Worm (Caenorhabditis elegans) whole organism, L4 larva: ENCODE results near the gene srxa-2.
A peak's percentile ranks its signal among the peaks of the same experiment; 100 is the strongest.

Experiments used
- D1046.2 ChIP-seq: fragments of 200-800 bp; sonication (Bioruptor generic); IDR thresholded peaks from 2 replicates; pipeline ENCODE4 v1.3.6; 2022; ENCODE audit warnings: missing genetic modification characterization, missing compliant biosample characterization
- R02D3.7 ChIP-seq: fragments of 150-350 bp; sonication (generic microtip); optimal IDR thresholded peaks from 3 replicates; lab custom pipeline; 2014; ENCODE audit warnings: missing biosample characterization, missing genetic modification characterization
- Y105C5A.15 ChIP-seq: fragments of 200-800 bp; sonication (Bioruptor generic); IDR thresholded peaks from 2 replicates; pipeline ENCODE4 v1.3.6; 2022; ENCODE audit warnings: missing genetic modification characterization, missing compliant biosample characterization
- ZK546.5 ChIP-seq, 2 experiments: sonication (generic microtip); optimal IDR thresholded peaks; 2 replicates each; lab custom pipeline; 2017; ENCODE audit warnings: missing biosample characterization in 2 of 2, missing genetic modification characterization in 2 of 2
- aha-1 ChIP-seq: fragments of 150-350 bp; peaks from one replicate; lab custom pipeline; 2014; ENCODE audit warnings: missing biosample characterization, missing genetic modification characterization
- ama-1 ChIP-seq: fragments of 150-350 bp; optimal IDR thresholded peaks from 2 replicates; lab custom pipeline; 2014; ENCODE audit warnings: inconsistent platforms, mixed read lengths
- arid-1 ChIP-seq: fragments of 200-800 bp; sonication (Bioruptor generic); conservative IDR thresholded peaks from 2 replicates; pipeline ENCODE4 v1.3.6; 2022; ENCODE audit warnings: missing genetic modification reagents, missing genetic modification characterization, missing compliant biosample characterization
- ceh-28 ChIP-seq: fragments of 150-350 bp; optimal IDR thresholded peaks from 2 replicates; lab custom pipeline; 2014; ENCODE audit warnings: missing biosample characterization, missing genetic modification reagents, missing genetic modification characterization
- ceh-44 ChIP-seq: fragments of 200-800 bp; sonication (Bioruptor generic); IDR thresholded peaks from 2 replicates; pipeline ENCODE4 v1.3.6; 2022; ENCODE audit warnings: missing genetic modification reagents, missing genetic modification characterization, missing compliant biosample characterization
- daf-16 ChIP-seq, 3 experiments: sonication (generic microtip); optimal IDR thresholded peaks; 2 replicates each; lab custom pipeline; 2016 to 2017; ENCODE audit warnings: missing genetic modification characterization in 3 of 3, missing genetic modification reagents in 3 of 3, mild to moderate bottlenecking in 2 of 3, missing compliant biosample characterization in 2 of 3, missing biosample characterization in 1 of 3, moderate library complexity in 1 of 3
- dmd-6 ChIP-seq: fragments of 200-800 bp; sonication (Bioruptor generic); IDR thresholded peaks from 2 replicates; pipeline ENCODE4 v1.3.6; 2022; ENCODE audit warnings: missing genetic modification reagents, missing genetic modification characterization, missing compliant biosample characterization
- dmd-9 ChIP-seq: fragments of 200-800 bp; sonication (Bioruptor generic); IDR thresholded peaks from 2 replicates; pipeline ENCODE4 v1.3.6; 2022; ENCODE audit warnings: missing genetic modification reagents, missing genetic modification characterization, missing compliant biosample characterization
- dpl-1 ChIP-seq: fragments of 150-350 bp; optimal IDR thresholded peaks from 2 replicates; lab custom pipeline; 2014; ENCODE audit warnings: missing biosample characterization, missing genetic modification reagents, missing genetic modification characterization
- dve-1 ChIP-seq: sonication (generic microtip); optimal IDR thresholded peaks from 2 replicates; lab custom pipeline; 2017; ENCODE audit warnings: antibody characterized with exemption, mild to moderate bottlenecking, missing genetic modification characterization, missing compliant biosample characterization; ENCODE audit not compliant: insufficient read depth
- egl-43 ChIP-seq: fragments of 200-800 bp; sonication (Bioruptor generic); IDR thresholded peaks from 2 replicates; pipeline ENCODE4 v1.3.6; 2022; ENCODE audit warnings: missing genetic modification reagents, missing genetic modification characterization, missing compliant biosample characterization
- hif-1 ChIP-seq, 2 experiments: sonication (generic microtip); optimal IDR thresholded peaks; 2 replicates each; lab custom pipeline; 2016 to 2017; ENCODE audit warnings: missing compliant biosample characterization in 2 of 2, missing genetic modification characterization in 2 of 2, missing genetic modification reagents in 2 of 2, missing genotype in 2 of 2, mild to moderate bottlenecking in 1 of 2
- hlh-30 ChIP-seq: sonication (generic microtip); optimal IDR thresholded peaks from 2 replicates; lab custom pipeline; 2017; ENCODE audit warnings: antibody characterized with exemption, mild to moderate bottlenecking, missing genetic modification characterization, missing compliant biosample characterization; ENCODE audit not compliant: insufficient read depth
- hmg-1.1 ChIP-seq: fragments of 200-800 bp; sonication (Bioruptor generic); IDR thresholded peaks from 2 replicates; pipeline ENCODE4 v1.3.6; 2022; ENCODE audit warnings: missing genetic modification reagents, missing genetic modification characterization, missing compliant biosample characterization
- jun-1 ChIP-seq: fragments of 150-350 bp; optimal IDR thresholded peaks from 2 replicates; lab custom pipeline; 2014; ENCODE audit warnings: missing biosample characterization, missing genetic modification reagents, missing genetic modification characterization
- lin-1 ChIP-seq: fragments of 200-800 bp; sonication (Bioruptor generic); IDR thresholded peaks from 2 replicates; pipeline ENCODE4 v1.3.6; 2022; ENCODE audit warnings: missing genetic modification reagents, missing genetic modification characterization, missing compliant biosample characterization
- lin-29 ChIP-seq: fragments of 200-800 bp; sonication (Bioruptor generic); IDR thresholded peaks from 2 replicates; pipeline ENCODE4 v1.3.6; 2022; ENCODE audit warnings: missing genetic modification reagents, missing genetic modification characterization, missing compliant biosample characterization
- lin-38 ChIP-seq: fragments of 200-800 bp; sonication (Bioruptor generic); IDR thresholded peaks from 2 replicates; pipeline ENCODE4 v1.3.6; 2022; ENCODE audit warnings: missing genetic modification reagents, missing genetic modification characterization, missing compliant biosample characterization
- lsy-2 ChIP-seq, 2 experiments: fragments of 150-350 bp in 1 of 2; sonication (generic microtip) in 1 of 2; optimal IDR thresholded peaks; 2 replicates each; lab custom pipeline; 2014 to 2017; ENCODE audit warnings: missing biosample characterization in 2 of 2, missing genetic modification characterization in 2 of 2
- madf-5 ChIP-seq, 2 experiments: fragments of 200-800 bp; sonication (Bioruptor generic); IDR thresholded peaks; 2 replicates each; pipeline ENCODE4 v1.3.6; 2022; ENCODE audit warnings: missing compliant biosample characterization in 2 of 2, missing genetic modification characterization in 2 of 2
- mes-2 ChIP-seq: sonication (generic microtip); optimal IDR thresholded peaks from 2 replicates; lab custom pipeline; 2016; ENCODE audit warnings: missing genotype, mild to moderate bottlenecking, missing genetic modification characterization, missing compliant biosample characterization; ENCODE audit not compliant: poor library complexity, severe bottlenecking
- nhr-11 ChIP-seq: fragments of 150-350 bp; optimal IDR thresholded peaks from 2 replicates; lab custom pipeline; 2014; ENCODE audit warnings: missing biosample characterization, missing genetic modification characterization
- nhr-237 ChIP-seq: sonication (generic microtip); optimal IDR thresholded peaks from 2 replicates; lab custom pipeline; 2017; ENCODE audit warnings: missing biosample characterization, missing genetic modification characterization
- nhr-28 ChIP-seq: fragments of 150-350 bp; optimal IDR thresholded peaks from 2 replicates; lab custom pipeline; 2014; ENCODE audit warnings: missing biosample characterization, missing genetic modification characterization
- nhr-48 ChIP-seq: sonication (generic microtip); optimal IDR thresholded peaks from 2 replicates; lab custom pipeline; 2016; ENCODE audit warnings: mild to moderate bottlenecking, missing genetic modification characterization, missing compliant biosample characterization
- nhr-77 ChIP-seq: fragments of 150-350 bp; optimal IDR thresholded peaks from 2 replicates; lab custom pipeline; 2014; ENCODE audit warnings: missing biosample characterization, missing genetic modification characterization
- php-3 ChIP-seq: fragments of 200-800 bp; sonication (Bioruptor generic); IDR thresholded peaks from 2 replicates; pipeline ENCODE4 v1.3.6; 2022; ENCODE audit warnings: missing genetic modification reagents, missing genetic modification characterization, missing compliant biosample characterization
- pqm-1 ChIP-seq: sonication (generic microtip); optimal IDR thresholded peaks from 2 replicates; lab custom pipeline; 2017; ENCODE audit warnings: missing biosample characterization, missing genetic modification characterization
- saeg-2 ChIP-seq: fragments of 200-800 bp; sonication (Bioruptor generic); IDR thresholded peaks from 2 replicates; pipeline ENCODE4 v1.3.6; 2022; ENCODE audit warnings: missing genetic modification reagents, missing genetic modification characterization, missing compliant biosample characterization
- sdz-12 ChIP-seq: fragments of 200-800 bp; sonication (Bioruptor generic); optimal IDR thresholded peaks from 2 replicates; lab custom pipeline; 2018; ENCODE audit warnings: mild to moderate bottlenecking, missing genetic modification characterization, missing compliant biosample characterization
- set-16 ChIP-seq: fragments of 200-800 bp; sonication (Bioruptor generic); IDR thresholded peaks from 2 replicates; pipeline ENCODE4 v1.3.6; 2022; ENCODE audit warnings: missing genetic modification reagents, missing genetic modification characterization, missing compliant biosample characterization
- snpc-1.2 ChIP-seq: fragments of 200-800 bp; sonication (Bioruptor generic); IDR thresholded peaks from 2 replicates; pipeline ENCODE4 v1.3.6; 2022; ENCODE audit warnings: missing genetic modification reagents, missing genetic modification characterization, missing compliant biosample characterization
- spr-1 ChIP-seq: sonication (generic microtip); optimal IDR thresholded peaks from 2 replicates; lab custom pipeline; 2016; ENCODE audit warnings: mild to moderate bottlenecking, missing genetic modification characterization, missing compliant biosample characterization
- unc-130 ChIP-seq: sonication (generic microtip); optimal IDR thresholded peaks from 2 replicates; lab custom pipeline; 2016; ENCODE audit warnings: missing genetic modification reagents, missing genetic modification characterization, missing compliant biosample characterization
- unc-39 ChIP-seq: sonication (generic microtip); optimal IDR thresholded peaks from 2 replicates; lab custom pipeline; 2017; ENCODE audit warnings: missing biosample characterization, missing genetic modification characterization
- unc-62 ChIP-seq, 3 experiments: fragments of 150-350 bp in 1 of 3; sonication (generic microtip); optimal IDR thresholded peaks in 2 of 3; peaks in 1 of 3; 1 replicate in 1 of 3; 2 replicates in 2 of 3; lab custom pipeline; 2014 to 2017; ENCODE audit warnings: missing biosample characterization in 3 of 3, missing genetic modification characterization in 3 of 3, missing genetic modification reagents in 3 of 3, missing genotype in 1 of 3
- vab-7 ChIP-seq: fragments of 200-800 bp; sonication (Bioruptor generic); IDR thresholded peaks from 2 replicates; pipeline ENCODE4 v1.3.6; 2022; ENCODE audit warnings: missing genetic modification reagents, missing genetic modification characterization, missing compliant biosample characterization
- zag-1 ChIP-seq: fragments of 150-350 bp; optimal IDR thresholded peaks from 2 replicates; lab custom pipeline; 2014; ENCODE audit warnings: missing biosample characterization, missing genetic modification characterization
- zfp-3 ChIP-seq: fragments of 200-800 bp; sonication (Bioruptor generic); conservative IDR thresholded peaks from 2 replicates; pipeline ENCODE4 v1.3.6; 2022; ENCODE audit warnings: missing genetic modification reagents, missing genetic modification characterization, missing compliant biosample characterization
- zip-2 ChIP-seq: fragments of 150-350 bp; optimal IDR thresholded peaks from 2 replicates; lab custom pipeline; 2014; ENCODE audit warnings: missing biosample characterization, missing genetic modification characterization

Gene srxa-2

ce11 chrIV:9398512-9398911, 24.7 kb upstream of the srxa-2 start, which contains the start of gene F56D5.2:
TSS of gene F56D5.2 (minus strand) at chrIV:9398612.
- no peak for TF ChIP-seq egl-43 (GFP tag; lab: Robert Waterston, UW)
- peak; percentile 66 for TF ChIP-seq aha-1 (tag; lab: Kevin White, UChicago)
- TF ChIP-seq, all 104 proteins: peak for 1

DNA sequence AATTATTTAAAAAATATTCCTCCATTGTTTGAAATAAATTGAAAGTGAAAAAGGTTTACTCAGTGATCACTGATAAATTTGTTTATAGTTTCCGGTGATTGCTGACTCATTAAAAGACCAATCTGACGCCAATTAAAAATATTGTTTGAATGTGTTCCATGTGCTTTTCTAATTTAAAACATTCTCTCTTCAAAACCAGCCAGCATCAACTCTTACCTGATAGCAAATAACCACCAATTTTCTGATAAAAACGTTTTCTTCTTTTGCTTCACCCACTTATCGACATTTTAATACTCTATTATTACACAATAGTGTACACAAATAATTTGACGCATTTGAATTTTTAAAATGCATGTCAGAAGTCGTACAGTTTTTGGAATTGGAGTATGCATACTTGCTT, 21.5 kb upstream of the srxa-2 start, which contains the start of gene F56D5.6:
TSS of gene F56D5.6 (plus strand) at position 208 of the 400 bp plus-strand sequence.
- TF ChIP-seq lin-1 (GFP tag; lab: Robert Waterston, UW), result 0 out of 2 replicates have a peak, but pooled peaks have one; percentile 27
- peak; percentile 58 for TF ChIP-seq aha-1 (tag; lab: Kevin White, UChicago)
- 0 out of 2 replicates have a peak, but pooled peaks have one; percentile 31 for TF ChIP-seq php-3 (GFP tag; lab: Robert Waterston, UW)
- peak; percentile 71 for TF ChIP-seq dve-1
- TF ChIP-seq vab-7 (GFP tag; lab: Robert Waterston, UW), result no peak
- TF ChIP-seq dmd-6, result peak; percentile 14; the same call in 1 of the 2 replicates
- no peak for TF ChIP-seq daf-16 (GFP tag; optimal IDR thresholded peaks at IDR 0.05; lab: Kevin White, UChicago)
- peak; percentile 88 for TF ChIP-seq daf-16 (tag; optimal IDR thresholded peaks at IDR 0.05; lab: Kevin White, UChicago)
- TF ChIP-seq dmd-9 (GFP tag; lab: Robert Waterston, UW), result no peak
- TF ChIP-seq nhr-28 (tag; lab: Kevin White, UChicago), result peak; percentile 78
- TF ChIP-seq zfp-3 (GFP tag; lab: Robert Waterston, UW), result no peak
- TF ChIP-seq zag-1 (tag; lab: Kevin White, UChicago), result no peak
- no peak for TF ChIP-seq nhr-48 (tag; lab: Kevin White, UChicago)
- TF ChIP-seq pqm-1 (tag; lab: Kevin White, UChicago), result peak; percentile 68

ce11 chrIV:9403761-9404420, 19.3 kb upstream of the srxa-2 start:
- no peak for TF ChIP-seq nhr-48 (tag; lab: Kevin White, UChicago)
- no peak for TF ChIP-seq spr-1 (tag; lab: Kevin White, UChicago)
- TF ChIP-seq ama-1 (lab: Kevin White, UChicago), result no peak
- TF ChIP-seq ceh-44 (GFP tag; lab: Robert Waterston, UW), result no peak
- TF ChIP-seq lin-29 (GFP tag; lab: Robert Waterston, UW), result no peak
- no peak for TF ChIP-seq ZK546.5 (tag; optimal IDR thresholded peaks at IDR 0.05; lab: Kevin White, UChicago)
- TF ChIP-seq unc-62 (GFP tag; optimal IDR thresholded peaks at IDR 0.05 in 1 of 2; lab: Kevin White, UChicago), result peak in 1 of 2 experiments; percentile 23
- TF ChIP-seq unc-62 (tag; optimal IDR thresholded peaks at IDR 0.05; lab: Kevin White, UChicago), result no peak
- TF ChIP-seq lsy-2 (tag; optimal IDR thresholded peaks at IDR 0.05; lab: Kevin White, UChicago), result no peak
- TF ChIP-seq lin-38, result peak; percentile 97
- TF ChIP-seq sdz-12 (GFP tag; lab: Kevin White, UChicago), result no peak
- peak; percentile 75 for TF ChIP-seq ceh-28 (tag; lab: Kevin White, UChicago)
- no peak for TF ChIP-seq php-3 (GFP tag; lab: Robert Waterston, UW)
- no peak for TF ChIP-seq lin-1 (GFP tag; lab: Robert Waterston, UW)
- no peak for TF ChIP-seq snpc-1.2
- TF ChIP-seq unc-39 (tag; lab: Kevin White, UChicago), result no peak
- TF ChIP-seq mes-2, result no peak
- peak; percentile 79 for TF ChIP-seq dpl-1 (GFP tag; lab: Kevin White, UChicago)
- no peak for TF ChIP-seq unc-130
- TF ChIP-seq nhr-77 (tag; lab: Kevin White, UChicago), result no peak
- peak; percentile 46; the same call in 1 of the 2 replicates for TF ChIP-seq set-16 (GFP tag; lab: Robert Waterston, UW)
- TF ChIP-seq D1046.2 (GFP tag; lab: Robert Waterston, UW), result no peak

ce11 chrIV:9408004-9408403, 15.2 kb upstream of the srxa-2 start, which contains the start of gene F56D5.5:
TSS of gene F56D5.5 (minus strand) at chrIV:9408104.
- no peak for TF ChIP-seq arid-1 (GFP tag; lab: Robert Waterston, UW)
- TF ChIP-seq nhr-11, result no peak
- no peak for TF ChIP-seq nhr-48 (tag; lab: Kevin White, UChicago)
- TF ChIP-seq ceh-44 (GFP tag; lab: Robert Waterston, UW), result no peak
- TF ChIP-seq hmg-1.1 (GFP tag; lab: Robert Waterston, UW), result no peak
- no peak for TF ChIP-seq zip-2 (tag; lab: Kevin White, UChicago)
- no peak for TF ChIP-seq R02D3.7 (tag; lab: Kevin White, UChicago)
- no peak for TF ChIP-seq hlh-30 (tag; lab: Kevin White, UChicago)
- TF ChIP-seq snpc-1.2, result no peak
- no peak for TF ChIP-seq ceh-28 (tag; lab: Kevin White, UChicago)
- no peak for TF ChIP-seq hif-1 (tag; optimal IDR thresholded peaks at IDR 0.05; lab: Kevin White, UChicago)
- no peak for TF ChIP-seq Y105C5A.15
- no peak for TF ChIP-seq jun-1 (tag; lab: Kevin White, UChicago)
- TF ChIP-seq nhr-237, result no peak
- no peak for TF ChIP-seq saeg-2 (GFP tag; lab: Robert Waterston, UW)
- TF ChIP-seq madf-5 (GFP tag; IDR thresholded peaks at IDR 0.05; lab: Robert Waterston, UW), result no peak
- TF ChIP-seq, all 104 proteins: peak for 0
